Fruit fly (Drosophila melanogaster) whole organism, prepupa: ENCODE results near the gene PolD2.
A peak's percentile ranks its signal among the peaks of the same experiment; 100 is the strongest.

ENCODE experiments used
- eg ChIP-seq: fragments of 200-800 bp; sonication (Bioruptor generic); IDR thresholded peaks from 3 replicates; pipeline ENCODE4 v1.3.6; 2022; ENCODE audit warnings: missing biosample characterization, missing genetic modification characterization
- pdm3 ChIP-seq: fragments of 200-800 bp; sonication (Bioruptor generic); optimal IDR thresholded peaks from 3 replicates; lab custom pipeline; 2016; ENCODE audit warnings: missing biosample characterization, missing genetic modification characterization

- peak; percentile 78 for TF ChIP-seq eg (GFP tag; lab: Robert Waterston, UW)
- peak; percentile 63 for TF ChIP-seq pdm3 (GFP tag; lab: Kevin White, UChicago)
Measured at dm6 chr3L:1740129-1740975, 35.1 kb upstream of the PolD2 start.
